Worm (Caenorhabditis elegans): Measurements from ENCODE around the gene K09C6.2.
"Not testable (repeated sequence)": the region's sequence is repeated elsewhere in the genome, so short reads cannot be mapped to it uniquely, and the experiment has no call there.

The K09C6.2 gene

ce11 chrV:856549-856948 lies at the start of gene K09C6.2:
Gene K09C6.2 (plus strand): TSS chrV:856849.
- TF ChIP-seq hmbx-1 (tag; optimal IDR thresholded peaks at IDR 0.05): no peak
- TF ChIP-seq ceh-13 (GFP tag; optimal IDR thresholded peaks at IDR 0.05): no peak
- TF ChIP-seq flt-1 (GFP tag; IDR thresholded peaks at IDR 0.05): no peak
- TF ChIP-seq hnd-1 (tag; optimal IDR thresholded peaks at IDR 0.05): no peak
- no peak for TF ChIP-seq tbx-11 (GFP tag; IDR thresholded peaks at IDR 0.05)

- TF ChIP-seq aly-1 (tag; optimal IDR thresholded peaks at IDR 0.05): no peak
- no peak for TF ChIP-seq pes-1 (GFP tag; IDR thresholded peaks at IDR 0.05)
- no peak for TF ChIP-seq ets-7 (tag; optimal IDR thresholded peaks at IDR 0.05)
- TF ChIP-seq ceh-36 (tag; optimal IDR thresholded peaks at IDR 0.05): no peak
- no peak for TF ChIP-seq hnd-1 (tag; optimal IDR thresholded peaks at IDR 0.05)
- TF ChIP-seq B0310.2 (tag; optimal IDR thresholded peaks at IDR 0.05): no peak
- TF ChIP-seq tbx-37 (GFP tag; conservative IDR thresholded peaks at IDR 0.05): no peak
- no peak for TF ChIP-seq scrt-1 (GFP tag; IDR thresholded peaks at IDR 0.05)
- no peak for TF ChIP-seq hmbx-1 (tag; optimal IDR thresholded peaks at IDR 0.05)
- TF ChIP-seq tra-4 (tag; optimal IDR thresholded peaks at IDR 0.05): no peak
- TF ChIP-seq hmg-4 (GFP tag; optimal IDR thresholded peaks at IDR 0.05): no peak
- no peak for TF ChIP-seq tbx-11 (GFP tag; IDR thresholded peaks at IDR 0.05)
- TF ChIP-seq flt-1 (GFP tag; IDR thresholded peaks at IDR 0.05): no peak
- no peak for TF ChIP-seq F13C5.2 (tag; optimal IDR thresholded peaks at IDR 0.05)
- no peak for TF ChIP-seq ama-1 (optimal IDR thresholded peaks at IDR 0.05)
These were observed 48.4 kb upstream of the K09C6.2 start for ce11 chrV:808260-808659.

DNA sequence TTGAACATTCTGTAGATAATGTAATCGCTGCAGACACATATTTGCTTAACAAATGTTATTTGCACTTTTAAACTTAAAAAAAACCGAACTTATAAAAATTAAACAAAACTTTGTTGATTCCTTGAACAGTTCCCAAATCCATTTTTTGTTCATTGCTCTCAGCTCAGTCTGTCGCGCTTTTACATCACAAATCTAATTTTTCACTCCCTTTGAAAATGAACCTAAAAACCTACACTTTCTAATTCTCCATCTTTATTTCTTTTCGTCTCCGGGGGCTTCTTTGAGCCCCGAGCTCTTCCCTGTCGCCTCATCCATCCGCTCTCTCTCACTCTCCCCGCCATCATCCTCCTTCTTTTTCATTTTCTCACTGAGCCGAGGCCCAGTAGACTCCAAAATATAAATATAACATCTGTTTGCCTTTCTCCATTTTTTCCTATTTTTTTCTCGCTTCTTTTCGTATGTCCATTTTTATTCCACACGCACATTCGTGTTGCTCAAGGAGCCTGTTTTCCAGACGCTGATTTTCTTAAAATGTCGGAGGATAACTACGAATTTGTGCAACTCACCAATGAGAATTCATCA lies 46.3 kb upstream of the K09C6.2 start, which contains the start of gene R13D11.4:
R13D11.4 (plus strand) TSS at position 532 of the 582 bp plus-strand sequence.
- no peak for TF ChIP-seq scrt-1 (GFP tag; IDR thresholded peaks at IDR 0.05)

DNA sequence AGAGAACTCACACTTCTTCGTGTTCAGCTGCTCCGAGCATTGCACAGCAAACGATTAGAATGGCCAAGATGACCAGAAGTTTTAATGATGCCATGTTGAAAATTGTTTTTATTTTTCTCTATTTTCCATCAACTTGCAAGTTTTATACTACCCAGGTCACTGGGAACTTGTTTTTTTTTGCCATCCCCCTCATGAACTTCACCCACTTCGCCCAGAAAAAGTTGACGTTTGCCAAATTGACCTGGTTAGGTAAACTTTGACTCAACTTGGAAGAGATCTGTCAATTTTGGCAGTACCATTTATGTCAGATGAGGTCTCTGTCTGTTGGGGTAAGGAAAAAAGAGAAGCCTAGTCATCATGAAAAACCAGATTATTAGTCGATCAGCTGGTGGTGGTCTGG lies 43.5 kb upstream of the K09C6.2 start, which contains the start of gene R13D11.10:
R13D11.10 (minus strand) TSS at position 101 of the 400 bp plus-strand sequence.
- TF ChIP-seq tbx-11 (GFP tag; IDR thresholded peaks at IDR 0.05): no peak

- TF ChIP-seq tbx-37 (GFP tag; conservative IDR thresholded peaks at IDR 0.05) (no peak), scrt-1 (GFP tag; IDR thresholded peaks at IDR 0.05) (no peak), ceh-13 (GFP tag; optimal IDR thresholded peaks at IDR 0.05) (no peak), tra-4 (tag; optimal IDR thresholded peaks at IDR 0.05) (no peak), pes-1 (GFP tag; IDR thresholded peaks at IDR 0.05) (no peak), hnd-1 (tag; optimal IDR thresholded peaks at IDR 0.05) (no peak), hmbx-1 (tag; optimal IDR thresholded peaks at IDR 0.05) (no peak), ets-7 (tag; optimal IDR thresholded peaks at IDR 0.05) (no peak)
These were observed 41.9 kb upstream of the K09C6.2 start, which contains the start of gene R13D11.3 for ce11 chrV:814716-815115. Gene R13D11.3 (plus strand): TSS chrV:815016.

ce11 chrV:817182-817581 lies 39.5 kb upstream of the K09C6.2 start, which contains the start of gene R13D11.1:
Gene R13D11.1 (plus strand): TSS chrV:817482.
- no peak for TF ChIP-seq scrt-1 (GFP tag; IDR thresholded peaks at IDR 0.05)
- TF ChIP-seq ets-7 (tag; optimal IDR thresholded peaks at IDR 0.05): no peak
- TF ChIP-seq hnd-1 (tag; optimal IDR thresholded peaks at IDR 0.05): no peak
- TF ChIP-seq B0310.2 (tag; optimal IDR thresholded peaks at IDR 0.05): no peak
- no peak for TF ChIP-seq tbx-11 (GFP tag; IDR thresholded peaks at IDR 0.05)

ce11 chrV:820629-821028 lies 36.0 kb upstream of the K09C6.2 start, which contains the start of gene srx-32:
Gene srx-32 (minus strand): TSS chrV:820729.
- TF ChIP-seq tbx-37 (GFP tag; conservative IDR thresholded peaks at IDR 0.05); tbx-11 (GFP tag; IDR thresholded peaks at IDR 0.05); tra-4 (tag; optimal IDR thresholded peaks at IDR 0.05): not testable (repeated sequence)

DNA sequence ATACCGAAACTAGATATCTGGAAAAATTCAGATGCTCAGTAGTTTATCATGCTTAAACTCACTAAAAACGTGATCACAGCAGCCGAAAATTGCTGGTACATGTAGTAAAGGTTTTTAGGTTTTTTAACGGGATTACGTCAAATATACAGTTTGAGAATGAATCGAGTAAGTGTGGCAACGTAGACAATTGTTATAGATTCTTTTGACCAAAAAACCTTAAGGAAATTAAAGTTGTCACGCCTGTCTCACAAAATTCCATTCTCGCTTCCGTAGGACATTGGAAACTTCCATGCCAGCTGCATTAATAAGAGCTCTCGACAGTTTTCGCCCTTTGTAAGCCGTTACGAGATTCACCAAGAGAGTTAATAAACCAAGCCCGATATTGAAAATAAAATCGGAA lies 33.7 kb upstream of the K09C6.2 start, which contains the start of gene srx-31:
srx-31 (minus strand) TSS at position 101 of the 400 bp plus-strand sequence.
- not testable (repeated sequence) for TF ChIP-seq hnd-1 (tag; optimal IDR thresholded peaks at IDR 0.05); ceh-13 (GFP tag; optimal IDR thresholded peaks at IDR 0.05); flt-1 (GFP tag; IDR thresholded peaks at IDR 0.05)

DNA sequence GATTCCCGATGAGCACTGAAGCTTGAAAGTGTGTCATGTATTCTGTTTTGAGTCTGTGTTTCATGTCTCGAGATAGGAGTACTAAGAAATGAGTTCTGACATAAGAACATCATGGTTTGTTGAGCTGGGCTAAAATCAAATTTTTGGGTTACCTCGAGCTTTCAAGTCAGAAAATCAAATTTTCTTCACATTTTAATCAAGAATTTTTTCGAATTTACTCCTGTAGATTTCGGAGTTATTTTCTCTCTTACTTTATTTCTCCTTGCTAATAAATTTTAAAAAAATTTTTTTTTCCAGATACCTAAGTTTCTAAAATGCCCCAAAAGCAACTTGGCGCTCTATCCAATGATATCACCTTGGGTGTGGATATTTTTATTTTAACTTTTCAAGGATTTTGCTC lies 30.6 kb upstream of the K09C6.2 start, which contains the start of gene F41H8.2:
F41H8.2 (plus strand) TSS at position 301 of the 400 bp plus-strand sequence.
- no peak for TF ChIP-seq ama-1 (optimal IDR thresholded peaks at IDR 0.05)
- TF ChIP-seq hmg-4 (GFP tag; optimal IDR thresholded peaks at IDR 0.05): no peak
- TF ChIP-seq tbx-11 (GFP tag; IDR thresholded peaks at IDR 0.05): no peak
- no peak for TF ChIP-seq hmbx-1 (tag; optimal IDR thresholded peaks at IDR 0.05)
- TF ChIP-seq tbx-37 (GFP tag; conservative IDR thresholded peaks at IDR 0.05): no peak
- TF ChIP-seq aly-1 (tag; optimal IDR thresholded peaks at IDR 0.05): no peak
- no peak for TF ChIP-seq ceh-36 (tag; optimal IDR thresholded peaks at IDR 0.05)
- TF ChIP-seq scrt-1 (GFP tag; IDR thresholded peaks at IDR 0.05): no peak
- no peak for TF ChIP-seq sea-1 (GFP tag; conservative IDR thresholded peaks at IDR 0.05)
- no peak for TF ChIP-seq ceh-13 (GFP tag; optimal IDR thresholded peaks at IDR 0.05)
- no peak for TF ChIP-seq B0310.2 (tag; optimal IDR thresholded peaks at IDR 0.05)
- TF ChIP-seq tra-4 (tag; optimal IDR thresholded peaks at IDR 0.05): no peak
- no peak for TF ChIP-seq pes-1 (GFP tag; IDR thresholded peaks at IDR 0.05)
- no peak for TF ChIP-seq F13C5.2 (tag; optimal IDR thresholded peaks at IDR 0.05)
- TF ChIP-seq ets-7 (tag; optimal IDR thresholded peaks at IDR 0.05): no peak
- TF ChIP-seq hnd-1 (tag; optimal IDR thresholded peaks at IDR 0.05): no peak
- TF ChIP-seq flt-1 (GFP tag; IDR thresholded peaks at IDR 0.05): no peak
